Fruit fly (Drosophila melanogaster) S2 (cell line): Measurements from ENCODE around the gene CG6462.

ENCODE experiments used
- CG8478 ChIP-seq: fragments of >200 bp; optimal IDR thresholded peaks from 2 replicates; lab custom pipeline; 2018
- CTCF ChIP-seq, 2 experiments: fragments of >200 bp; optimal IDR thresholded peaks; 2 replicates each; lab custom pipeline; 2018

DNA sequence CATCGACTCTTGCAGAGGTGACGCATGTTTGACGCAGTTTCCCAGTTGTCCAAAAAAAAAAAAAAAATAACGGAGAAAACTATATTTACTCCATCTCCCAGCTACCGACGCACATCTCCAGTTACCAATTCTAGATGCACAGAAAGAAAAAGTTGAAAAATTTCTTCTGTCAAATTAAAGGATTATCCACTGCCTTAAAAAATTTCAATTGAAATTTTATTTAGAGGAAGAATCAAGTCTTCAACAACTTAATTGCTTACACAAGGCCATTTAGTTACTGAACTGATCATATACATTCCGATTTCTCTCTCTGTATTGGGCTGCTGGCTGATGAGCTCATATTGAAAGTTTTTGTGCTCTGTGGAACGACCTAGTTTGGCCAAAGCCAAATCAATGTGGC lies 49.1 kb downstream of the CG6462 start:
- TF ChIP-seq CTCF (optimal IDR thresholded peaks at IDR 0.05; lab: Kevin White, UChicago) (no peak), CG8478 (lab: Kevin White, UChicago) (no peak)
